Worm (Caenorhabditis elegans) whole organism, young adult: ENCODE data around the gene sbt-1.
A peak's percentile ranks its signal among the peaks of the same experiment; 100 is the strongest.

Source experiments
- B0019.2 ChIP-seq: fragments of 200-800 bp; sonication (Bioruptor generic); conservative IDR thresholded peaks from 2 replicates; pipeline ENCODE4 v1.3.6; 2022; ENCODE audit warnings: missing genetic modification reagents, missing genetic modification characterization, missing compliant biosample characterization
- C06A6.2 ChIP-seq: fragments of 200-800 bp; sonication (Bioruptor generic); conservative IDR thresholded peaks from 2 replicates; pipeline ENCODE4 v1.3.6; 2022; ENCODE audit warnings: missing genetic modification characterization, missing compliant biosample characterization
- F37B4.10 ChIP-seq: fragments of 200-800 bp; sonication (Bioruptor generic); IDR thresholded peaks from 2 replicates; pipeline ENCODE4 v1.3.6; 2022; ENCODE audit warnings: missing genetic modification characterization, missing compliant biosample characterization
- T07F8.4 ChIP-seq: sonication (generic microtip); optimal IDR thresholded peaks from 2 replicates; lab custom pipeline; 2016; ENCODE audit warnings: mild to moderate bottlenecking, missing genetic modification characterization, moderate library complexity, missing compliant biosample characterization
- Y53F4B.3 ChIP-seq: fragments of 200-800 bp; sonication (Bioruptor generic); IDR thresholded peaks from 2 replicates; pipeline ENCODE4 v1.3.6; 2022; ENCODE audit warnings: missing genetic modification reagents, missing genetic modification characterization, missing compliant biosample characterization
- Y56A3A.18 ChIP-seq: fragments of 200-800 bp; sonication (Bioruptor generic); IDR thresholded peaks from 2 replicates; pipeline ENCODE4 v1.3.6; 2022; ENCODE audit warnings: missing genetic modification reagents, missing genetic modification characterization, missing compliant biosample characterization
- ceh-79 ChIP-seq: sonication (generic microtip); optimal IDR thresholded peaks from 2 replicates; lab custom pipeline; 2017; ENCODE audit warnings: mild to moderate bottlenecking, missing genetic modification characterization, missing compliant biosample characterization
- lsl-1 ChIP-seq: fragments of 200-800 bp; sonication (Bioruptor generic); optimal IDR thresholded peaks from 2 replicates; lab custom pipeline; 2018; ENCODE audit warnings: mild to moderate bottlenecking, missing genetic modification characterization, moderate library complexity, missing compliant biosample characterization
- nhr-120 ChIP-seq: fragments of 200-800 bp; sonication (Bioruptor generic); IDR thresholded peaks from 2 replicates; pipeline ENCODE4 v1.3.6; 2022; ENCODE audit warnings: missing genetic modification characterization, missing compliant biosample characterization

Gene sbt-1

DNA sequence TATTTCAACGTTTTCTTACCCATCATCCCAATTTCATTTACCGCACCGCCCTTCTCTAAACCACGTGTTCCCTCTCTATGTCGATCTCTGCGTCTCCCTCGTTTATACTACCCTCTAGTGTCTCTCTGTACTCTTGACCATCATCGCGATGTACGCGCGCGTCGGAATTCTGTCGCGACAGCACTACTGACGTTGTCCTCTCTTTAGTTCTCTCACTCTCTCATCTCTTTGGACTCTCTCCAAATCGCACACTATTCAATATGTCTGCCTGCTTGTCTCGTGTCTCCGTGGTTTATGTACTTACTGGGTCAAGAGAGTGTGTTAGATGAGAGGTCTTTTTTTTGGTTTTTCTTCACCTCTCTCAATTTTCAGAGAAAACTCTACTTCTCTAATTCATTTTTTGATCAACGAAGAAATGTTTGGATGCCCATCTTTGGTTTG, 50.4 kb downstream of the sbt-1 start (continued):
- TF ChIP-seq lsl-1 (GFP tag; lab: Kevin White, UChicago) (no peak), B0019.2 (GFP tag; lab: Robert Waterston, UW) (no peak), T07F8.4 (no peak), Y53F4B.3 (GFP tag; lab: Robert Waterston, UW) (no peak), nhr-120 (GFP tag; lab: Robert Waterston, UW) (no peak), ceh-79 (tag; lab: Kevin White, UChicago) (no peak), C06A6.2 (GFP tag; lab: Robert Waterston, UW) (peak; percentile 88), F37B4.10 (no peak), Y56A3A.18 (GFP tag; lab: Robert Waterston, UW) (peak; percentile 64; the same call in 1 of the 2 replicates)
